Worm (Caenorhabditis elegans): ENCODE data around the gene srab-10.
"Not testable (repeated sequence)": the region's sequence is repeated elsewhere in the genome, so short reads cannot be mapped to it uniquely, and the experiment has no call there.

srab-10 gene

DNA sequence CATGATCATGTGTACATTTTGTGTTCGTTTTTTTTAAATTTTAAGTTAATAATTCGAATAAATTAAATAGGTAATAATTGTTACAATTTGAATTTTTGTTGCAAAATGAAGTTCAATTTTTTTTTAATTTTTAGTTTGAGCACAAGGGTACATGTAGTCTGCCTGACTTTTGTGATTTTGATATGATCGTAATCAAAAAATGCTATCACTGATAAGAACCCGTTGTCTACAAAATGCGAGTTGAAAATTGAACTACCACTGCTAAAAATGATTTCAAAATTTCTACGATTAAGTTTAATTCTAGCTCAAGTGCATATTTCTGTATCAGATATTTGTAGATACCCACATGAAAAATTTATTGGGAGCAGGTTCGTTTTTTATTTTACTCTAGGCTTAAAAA lies 26.2 kb downstream of the srab-10 start, which contains the start of gene clec-210:
Gene clec-210 (plus strand): TSS at position 211 of the 400 bp plus-strand sequence.
- no peak for TF ChIP-seq ref-1 (GFP tag; conservative IDR thresholded peaks at IDR 0.05)
- no peak for TF ChIP-seq ztf-23 (GFP tag; IDR thresholded peaks at IDR 0.05)
- TF ChIP-seq flt-1 (GFP tag; IDR thresholded peaks at IDR 0.05), result no peak
- TF ChIP-seq klf-2 (GFP tag; conservative IDR thresholded peaks at IDR 0.05), result no peak
- no peak for TF ChIP-seq T22C8.4 (GFP tag; IDR thresholded peaks at IDR 0.05)
- TF ChIP-seq ztf-29 (GFP tag; IDR thresholded peaks at IDR 0.05), result no peak
- TF ChIP-seq cog-1 (tag; optimal IDR thresholded peaks at IDR 0.05), result no peak
- no peak for TF ChIP-seq tab-1 (GFP tag; IDR thresholded peaks at IDR 0.05)
- no peak for TF ChIP-seq med-1 (GFP tag; optimal IDR thresholded peaks at IDR 0.05; ENCODE audit: insufficient read depth)

DNA sequence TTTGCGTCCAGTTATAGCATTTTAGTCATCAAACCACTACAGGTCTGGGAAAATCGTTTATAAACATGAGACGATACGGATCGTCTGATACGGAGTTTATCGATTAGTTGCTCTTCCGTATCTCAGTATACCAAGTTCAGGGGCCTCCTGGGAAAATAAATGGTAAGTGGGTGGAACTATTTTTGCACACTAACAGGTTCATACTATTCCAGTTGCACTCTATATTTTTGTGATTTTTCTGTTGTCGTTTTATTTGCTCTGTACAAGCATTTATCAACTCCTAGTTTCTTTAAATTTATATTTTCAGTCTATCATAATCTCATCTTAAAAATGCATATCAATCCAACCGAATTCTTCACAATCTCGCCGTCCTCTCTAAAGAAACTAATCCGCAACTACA lies 29.4 kb downstream of the srab-10 start, which contains the start of gene Y73C8C.3:
Gene Y73C8C.3 (plus strand): TSS at position 301 of the 400 bp plus-strand sequence.
- TF ChIP-seq flt-1 (GFP tag; IDR thresholded peaks at IDR 0.05) (no peak), T22C8.4 (GFP tag; IDR thresholded peaks at IDR 0.05) (no peak), cog-1 (tag; optimal IDR thresholded peaks at IDR 0.05) (no peak), ztf-23 (GFP tag; IDR thresholded peaks at IDR 0.05) (no peak), med-1 (GFP tag; optimal IDR thresholded peaks at IDR 0.05; ENCODE audit: insufficient read depth) (no peak), ztf-29 (GFP tag; IDR thresholded peaks at IDR 0.05) (no peak), ref-1 (GFP tag; conservative IDR thresholded peaks at IDR 0.05) (no peak), tab-1 (GFP tag; IDR thresholded peaks at IDR 0.05) (no peak), klf-2 (GFP tag; conservative IDR thresholded peaks at IDR 0.05) (no peak)

DNA sequence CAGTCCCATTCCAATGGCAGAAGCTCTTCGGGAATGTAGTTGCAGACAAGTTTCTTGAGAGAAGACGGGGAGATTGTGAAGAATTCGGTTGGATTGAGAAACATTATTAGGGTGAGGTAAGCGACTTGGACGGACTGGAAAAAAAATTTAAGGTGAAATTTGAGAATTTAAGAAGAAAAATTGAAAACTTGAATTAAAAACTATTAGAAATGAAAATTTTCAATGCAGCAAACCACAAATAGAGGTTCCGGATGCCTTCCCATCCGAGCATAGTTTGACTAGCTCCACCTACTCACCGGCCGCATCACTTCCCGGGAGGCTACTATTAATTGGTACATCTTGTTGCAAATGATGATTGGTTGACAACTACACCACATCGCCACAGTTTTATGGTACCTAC lies 30.6 kb downstream of the srab-10 start, which contains the start of gene Y73C8C.8:
Gene Y73C8C.8 (minus strand): TSS at position 101 of the 400 bp plus-strand sequence.
- TF ChIP-seq flt-1 (GFP tag; IDR thresholded peaks at IDR 0.05), result no peak
- no peak for TF ChIP-seq klf-2 (GFP tag; conservative IDR thresholded peaks at IDR 0.05)
- TF ChIP-seq T22C8.4 (GFP tag; IDR thresholded peaks at IDR 0.05), result no peak
- TF ChIP-seq ztf-29 (GFP tag; IDR thresholded peaks at IDR 0.05), result no peak
- no peak for TF ChIP-seq cog-1 (tag; optimal IDR thresholded peaks at IDR 0.05)
- no peak for TF ChIP-seq ref-1 (GFP tag; conservative IDR thresholded peaks at IDR 0.05)

DNA sequence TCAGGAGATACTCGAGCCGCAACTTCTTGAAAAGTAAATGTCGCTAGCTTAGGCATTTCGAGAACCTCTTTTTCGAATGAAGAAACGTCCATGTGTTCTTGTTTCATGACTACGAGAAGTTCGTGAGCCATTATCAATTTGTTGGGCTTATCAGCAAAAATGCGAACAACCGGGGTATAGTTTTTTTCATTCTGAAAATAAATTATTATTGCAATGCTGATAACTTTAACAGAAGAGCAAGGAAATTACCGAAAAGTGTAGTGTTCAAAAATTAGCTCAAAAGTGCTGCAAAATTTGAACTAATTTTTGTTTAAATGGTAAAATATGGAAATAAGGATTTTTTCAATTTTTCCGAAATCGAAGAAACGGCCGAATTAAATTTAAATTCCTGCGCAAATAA lies 32.2 kb downstream of the srab-10 start:
- TF ChIP-seq flt-1 (GFP tag; IDR thresholded peaks at IDR 0.05) (no peak), ztf-29 (GFP tag; IDR thresholded peaks at IDR 0.05) (no peak), klf-2 (GFP tag; conservative IDR thresholded peaks at IDR 0.05) (no peak), ref-1 (GFP tag; conservative IDR thresholded peaks at IDR 0.05) (no peak), T22C8.4 (GFP tag; IDR thresholded peaks at IDR 0.05) (no peak), cog-1 (tag; optimal IDR thresholded peaks at IDR 0.05) (no peak), tab-1 (GFP tag; IDR thresholded peaks at IDR 0.05) (no peak), ztf-23 (GFP tag; IDR thresholded peaks at IDR 0.05) (no peak), med-1 (GFP tag; optimal IDR thresholded peaks at IDR 0.05; ENCODE audit: insufficient read depth) (no peak)

DNA sequence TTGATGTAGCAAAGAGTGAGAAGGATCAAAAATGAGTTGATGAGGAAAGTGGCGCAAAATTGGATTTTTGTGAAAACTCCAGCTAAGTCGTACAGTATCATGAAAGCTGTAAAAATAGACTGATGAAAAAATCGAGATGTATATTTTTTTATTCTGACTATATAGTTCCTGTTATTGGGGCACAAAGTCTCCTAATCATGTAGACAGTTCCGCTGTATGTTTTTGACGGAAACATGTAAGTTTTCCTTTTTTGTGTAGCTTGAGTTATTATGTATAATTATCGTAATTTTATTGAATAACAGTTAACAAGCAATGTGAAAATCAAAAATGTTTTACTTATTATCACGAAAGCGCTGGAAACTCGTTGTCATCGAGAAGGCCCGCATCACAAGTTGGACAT lies 36.9 kb downstream of the srab-10 start, which contains the start of gene str-68:
Gene str-68 (minus strand): TSS at position 101 of the 400 bp plus-strand sequence.
- TF ChIP-seq cog-1 (tag; optimal IDR thresholded peaks at IDR 0.05), result no peak
- no peak for TF ChIP-seq ref-1 (GFP tag; conservative IDR thresholded peaks at IDR 0.05)
- no peak for TF ChIP-seq ztf-29 (GFP tag; IDR thresholded peaks at IDR 0.05)
- TF ChIP-seq med-1 (GFP tag; optimal IDR thresholded peaks at IDR 0.05; ENCODE audit: insufficient read depth), result no peak
- TF ChIP-seq flt-1 (GFP tag; IDR thresholded peaks at IDR 0.05), result no peak
- TF ChIP-seq tab-1 (GFP tag; IDR thresholded peaks at IDR 0.05), result no peak
- TF ChIP-seq ztf-23 (GFP tag; IDR thresholded peaks at IDR 0.05), result no peak
- no peak for TF ChIP-seq klf-2 (GFP tag; conservative IDR thresholded peaks at IDR 0.05)
- TF ChIP-seq T22C8.4 (GFP tag; IDR thresholded peaks at IDR 0.05), result no peak

DNA sequence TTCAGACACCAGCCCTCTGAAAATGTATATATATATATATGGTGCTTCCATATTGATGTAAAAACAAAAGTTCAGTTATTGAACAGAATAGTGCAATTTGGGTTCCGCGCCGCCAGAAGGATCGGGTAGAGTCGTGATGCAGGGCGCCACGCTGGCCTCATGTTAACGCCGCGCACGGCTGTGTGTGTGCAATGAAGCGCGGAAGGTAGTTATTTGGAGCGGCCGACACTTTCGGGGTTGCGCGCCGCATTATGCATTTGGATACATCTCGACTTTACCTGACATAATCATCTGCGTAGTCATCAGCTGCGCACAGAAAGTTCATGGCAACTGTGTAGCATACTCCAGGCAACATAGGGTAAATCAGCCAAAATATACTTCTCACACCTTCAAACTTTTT lies 37.6 kb downstream of the srab-10 start:
- TF ChIP-seq ztf-29 (GFP tag; IDR thresholded peaks at IDR 0.05) (no peak), cog-1 (tag; optimal IDR thresholded peaks at IDR 0.05) (no peak), flt-1 (GFP tag; IDR thresholded peaks at IDR 0.05) (no peak), ztf-23 (GFP tag; IDR thresholded peaks at IDR 0.05) (no peak), med-1 (GFP tag; optimal IDR thresholded peaks at IDR 0.05; ENCODE audit: insufficient read depth) (no peak), klf-2 (GFP tag; conservative IDR thresholded peaks at IDR 0.05) (no peak), tab-1 (GFP tag; IDR thresholded peaks at IDR 0.05) (no peak)

DNA sequence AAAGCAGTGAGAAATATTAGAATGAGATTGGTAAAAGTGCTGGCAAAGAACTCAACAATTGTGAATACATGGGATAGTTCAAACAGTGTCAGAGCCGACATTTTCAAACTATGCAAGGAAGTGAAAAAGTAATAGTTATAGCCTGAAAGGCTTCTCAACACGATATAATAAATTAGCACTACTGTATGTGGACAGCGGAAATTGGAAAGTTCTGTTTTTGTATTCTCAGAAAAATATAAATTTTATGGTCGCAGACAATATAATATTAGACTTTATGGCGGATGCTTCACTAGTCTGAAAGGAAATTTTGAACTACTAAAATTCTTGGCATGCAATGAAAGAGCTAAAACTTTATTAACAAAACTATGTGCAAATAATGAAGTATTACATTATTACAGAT lies 38.6 kb downstream of the srab-10 start, which contains the start of gene str-69:
Gene str-69 (minus strand): TSS at position 101 of the 400 bp plus-strand sequence.
- TF ChIP-seq ztf-23 (GFP tag; IDR thresholded peaks at IDR 0.05) (no peak), klf-2 (GFP tag; conservative IDR thresholded peaks at IDR 0.05) (no peak)

DNA sequence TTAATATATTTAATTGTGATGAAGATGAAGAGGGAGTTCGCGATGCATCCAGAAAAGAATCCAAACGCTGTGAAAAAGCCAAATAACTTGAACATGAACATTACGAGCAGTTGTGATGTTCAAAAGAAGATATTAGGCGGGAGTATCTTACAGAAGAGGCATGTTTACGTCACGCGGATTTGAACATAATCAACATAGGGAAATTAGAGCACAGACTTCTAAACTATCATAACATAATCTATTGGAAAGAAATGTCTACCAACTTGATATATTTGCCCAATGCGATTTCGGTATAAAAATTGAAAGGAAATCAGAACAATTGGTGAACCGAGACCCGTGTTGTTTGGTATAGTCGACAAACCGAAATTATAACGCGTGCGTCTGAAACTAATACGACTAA lies 40.3 kb downstream of the srab-10 start, which contains the start of gene str-66:
Gene str-66 (minus strand): TSS at position 101 of the 400 bp plus-strand sequence.
- no peak for TF ChIP-seq cog-1 (tag; optimal IDR thresholded peaks at IDR 0.05)
- no peak for TF ChIP-seq med-1 (GFP tag; optimal IDR thresholded peaks at IDR 0.05; ENCODE audit: insufficient read depth)
- TF ChIP-seq tab-1 (GFP tag; IDR thresholded peaks at IDR 0.05), result no peak
- TF ChIP-seq flt-1 (GFP tag; IDR thresholded peaks at IDR 0.05), result no peak
- no peak for TF ChIP-seq ztf-23 (GFP tag; IDR thresholded peaks at IDR 0.05)
- no peak for TF ChIP-seq ref-1 (GFP tag; conservative IDR thresholded peaks at IDR 0.05)

DNA sequence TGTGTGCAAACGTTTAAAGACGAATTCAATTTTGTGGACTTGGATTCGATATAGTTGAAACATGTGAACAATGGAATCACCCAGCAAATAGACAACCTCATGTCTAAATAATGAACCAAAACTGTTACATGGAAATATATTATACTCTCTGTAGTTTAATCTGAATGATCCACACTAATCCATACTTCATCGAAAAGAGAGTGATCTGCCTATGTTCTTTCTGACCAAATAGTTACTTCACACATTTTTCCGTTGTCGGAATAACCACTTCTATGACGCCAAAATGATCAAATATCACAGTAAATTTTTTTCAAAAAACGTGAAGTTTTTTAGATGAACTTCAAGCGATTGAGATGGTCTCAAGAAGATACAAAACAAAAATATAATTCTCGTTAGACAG lies 42.3 kb downstream of the srab-10 start, which contains the start of gene Y73C8C.4:
Gene Y73C8C.4 (minus strand): TSS at position 101 of the 400 bp plus-strand sequence.
- not testable (repeated sequence) for TF ChIP-seq med-1 (GFP tag; optimal IDR thresholded peaks at IDR 0.05; ENCODE audit: insufficient read depth); T22C8.4 (GFP tag; IDR thresholded peaks at IDR 0.05); klf-2 (GFP tag; conservative IDR thresholded peaks at IDR 0.05)

DNA sequence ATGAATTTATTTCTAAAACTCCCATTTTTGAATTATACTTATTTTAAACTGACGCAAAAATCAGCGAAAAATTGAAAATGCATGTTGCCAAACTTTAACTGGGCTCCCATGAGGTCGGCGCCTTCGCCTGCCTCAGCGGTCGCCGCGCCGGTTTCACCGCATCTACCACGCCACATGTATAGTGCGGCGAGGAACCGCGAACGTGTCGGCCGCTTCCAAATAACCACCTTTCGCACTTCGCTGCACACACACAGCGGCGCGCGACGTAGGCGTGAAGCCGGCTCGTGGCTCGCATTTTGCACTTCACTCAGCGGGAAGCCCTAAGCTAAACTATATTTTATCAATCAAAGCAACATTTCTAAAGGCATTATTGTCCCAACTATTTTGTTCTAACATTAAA lies 43.9 kb downstream of the srab-10 start:
- TF ChIP-seq flt-1 (GFP tag; IDR thresholded peaks at IDR 0.05), result no peak
- no peak for TF ChIP-seq klf-2 (GFP tag; conservative IDR thresholded peaks at IDR 0.05)
- TF ChIP-seq cog-1 (tag; optimal IDR thresholded peaks at IDR 0.05), result no peak
- TF ChIP-seq tab-1 (GFP tag; IDR thresholded peaks at IDR 0.05), result no peak
- no peak for TF ChIP-seq ztf-23 (GFP tag; IDR thresholded peaks at IDR 0.05)

Measured in whole organism, midembryonic.